Fruit fly (Drosophila melanogaster): ENCODE results near the gene Vps52.

- TF ChIP-seq h (optimal IDR thresholded peaks at IDR 0.05) (no peak), psq (optimal IDR thresholded peaks at IDR 0.05) (no peak), ttk (optimal IDR thresholded peaks at IDR 0.05) (no peak)
Measured at dm6 chr2L:5494808-5495356, 28.8 kb downstream of the Vps52 start.

All from Kc167 (cell line).